Worm (Caenorhabditis elegans): ENCODE results near the gene K08B5.2.

ce11 chrX:16574303-16574702 is 20.6 kb upstream of the K08B5.2 start:
- TF ChIP-seq nhr-6 (tag; optimal IDR thresholded peaks at IDR 0.05) (no peak), ztf-1 (GFP tag; conservative IDR thresholded peaks at IDR 0.05) (no peak), ama-1 (optimal IDR thresholded peaks at IDR 0.05) (no peak), nhr-10 (tag; optimal IDR thresholded peaks at IDR 0.05) (no peak), unc-62 (GFP tag; optimal IDR thresholded peaks at IDR 0.05) (no peak), Y55F3AM.14 (GFP tag; optimal IDR thresholded peaks at IDR 0.05) (no peak), elt-3 (tag; optimal IDR thresholded peaks at IDR 0.05) (no peak), zag-1 (tag; optimal IDR thresholded peaks at IDR 0.05) (no peak), blmp-1 (tag; optimal IDR thresholded peaks at IDR 0.05; ENCODE audit: insufficient read depth) (no peak)
